Worm (Caenorhabditis elegans): Measurements from ENCODE around the gene T28A8.3.

Gene T28A8.3

ce11 chrIII:13462965-13463783 is 42.6 kb upstream of the T28A8.3 start, which contains the start of gene ant-1.1 (continued):
- peak; percentile 62 for TF ChIP-seq tbx-2 (tag; optimal IDR thresholded peaks at IDR 0.05)
- TF ChIP-seq fkh-10 (GFP tag; optimal IDR thresholded peaks at IDR 0.05): peak; percentile 5
- TF ChIP-seq nhr-25 (tag; optimal IDR thresholded peaks at IDR 0.05): peak; percentile 98
- peak; percentile 32 for TF ChIP-seq ztf-4 (tag; optimal IDR thresholded peaks at IDR 0.05)
- peak; percentile 92 for TF ChIP-seq nhr-23 (tag; optimal IDR thresholded peaks at IDR 0.05)
- TF ChIP-seq nhr-67 (tag; optimal IDR thresholded peaks at IDR 0.05): no peak
- TF ChIP-seq daf-12 (tag; optimal IDR thresholded peaks at IDR 0.05): no peak
- TF ChIP-seq elt-1 (tag; optimal IDR thresholded peaks at IDR 0.05): peak; percentile 63
- peak; percentile 65 for TF ChIP-seq snpc-4 (tag; optimal IDR thresholded peaks at IDR 0.05)
- TF ChIP-seq ztf-11 (tag; optimal IDR thresholded peaks at IDR 0.05): no peak
- TF ChIP-seq sea-2 (GFP tag; optimal IDR thresholded peaks at IDR 0.05): no peak
- TF ChIP-seq elt-3 (tag; optimal IDR thresholded peaks at IDR 0.05): peak in 1 of 3 experiments; percentile 51
- TF ChIP-seq egl-27 (tag; optimal IDR thresholded peaks at IDR 0.05): peak; percentile 78
- peak; percentile 31 for TF ChIP-seq aly-2 (tag; optimal IDR thresholded peaks at IDR 0.05)
- peak; percentile 41 for TF ChIP-seq unc-62 (GFP tag; optimal IDR thresholded peaks at IDR 0.05)
- TF ChIP-seq egl-5 (tag; optimal IDR thresholded peaks at IDR 0.05): no peak
- peak; percentile 65 for TF ChIP-seq fos-1 (tag; optimal IDR thresholded peaks at IDR 0.05)
- peak; percentile 59 for TF ChIP-seq nhr-11 (tag; optimal IDR thresholded peaks at IDR 0.05)
- TF ChIP-seq nhr-237 (tag; optimal IDR thresholded peaks at IDR 0.05): no peak

ce11 chrIII:13464493-13465362 is 41.1 kb upstream of the T28A8.3 start, which contains the start of gene kel-3:
TSS of gene kel-3 (plus strand) at chrIII:13464820.
- TF ChIP-seq ceh-28 (tag; optimal IDR thresholded peaks at IDR 0.05): peak; percentile 89
- TF ChIP-seq unc-62 (GFP tag; optimal IDR thresholded peaks at IDR 0.05): peak; percentile 61
- no peak for TF ChIP-seq elt-1 (tag; optimal IDR thresholded peaks at IDR 0.05)
- TF ChIP-seq snpc-4 (tag; optimal IDR thresholded peaks at IDR 0.05): peak; percentile 7
- TF ChIP-seq lin-15B (tag; optimal IDR thresholded peaks at IDR 0.05): peak; percentile 34
- TF ChIP-seq ceh-16 (tag; optimal IDR thresholded peaks at IDR 0.05): no peak
- no peak for TF ChIP-seq egl-27 (tag; optimal IDR thresholded peaks at IDR 0.05)
- peak; percentile 70 for TF ChIP-seq nfya-1 (tag; optimal IDR thresholded peaks at IDR 0.05; ENCODE audit: insufficient read depth)
- TF ChIP-seq hmg-11 (tag; optimal IDR thresholded peaks at IDR 0.05): peak; percentile 32
- TF ChIP-seq tbx-2 (tag; optimal IDR thresholded peaks at IDR 0.05): peak; percentile 53
- TF ChIP-seq fos-1 (tag; optimal IDR thresholded peaks at IDR 0.05): peak; percentile 37
- TF ChIP-seq skn-1 (tag; optimal IDR thresholded peaks at IDR 0.05): no peak
- peak; percentile 47 for TF ChIP-seq lin-39 (tag; optimal IDR thresholded peaks at IDR 0.05)
- peak; percentile 96 for TF ChIP-seq elt-2 (tag; optimal IDR thresholded peaks at IDR 0.05)
- no peak for TF ChIP-seq nhr-237 (tag; optimal IDR thresholded peaks at IDR 0.05)
- TF ChIP-seq ama-1 (optimal IDR thresholded peaks at IDR 0.05): peak; percentile 99
- no peak for TF ChIP-seq unc-39 (tag; optimal IDR thresholded peaks at IDR 0.05)
- no peak for TF ChIP-seq nhr-67 (tag; optimal IDR thresholded peaks at IDR 0.05)
- TF ChIP-seq nhr-76 (tag; optimal IDR thresholded peaks at IDR 0.05): peak; percentile 55
- no peak for TF ChIP-seq eor-1 (tag; optimal IDR thresholded peaks at IDR 0.05)
- peak; percentile 33 for TF ChIP-seq ceh-82 (tag; optimal IDR thresholded peaks at IDR 0.05)
- no peak for TF ChIP-seq fkh-2 (tag; optimal IDR thresholded peaks at IDR 0.05)
- TF ChIP-seq nhr-12 (tag; optimal IDR thresholded peaks at IDR 0.05): no peak
- TF ChIP-seq daf-12 (tag; optimal IDR thresholded peaks at IDR 0.05): no peak
- TF ChIP-seq ZK546.5 (tag; optimal IDR thresholded peaks at IDR 0.05): peak; percentile 50
- TF ChIP-seq ceh-9 (tag; optimal IDR thresholded peaks at IDR 0.05): no peak
- TF ChIP-seq R02D3.7 (tag; optimal IDR thresholded peaks at IDR 0.05): peak; percentile 26
- no peak for TF ChIP-seq egl-5 (tag; optimal IDR thresholded peaks at IDR 0.05)
- TF ChIP-seq ztf-11 (tag; optimal IDR thresholded peaks at IDR 0.05): no peak
- TF ChIP-seq ztf-4 (tag; optimal IDR thresholded peaks at IDR 0.05): no peak
- peak; percentile 37 for TF ChIP-seq nhr-25 (tag; optimal IDR thresholded peaks at IDR 0.05)
- peak; percentile 63 for TF ChIP-seq nhr-77 (tag; optimal IDR thresholded peaks at IDR 0.05)
- TF ChIP-seq nhr-11 (tag; optimal IDR thresholded peaks at IDR 0.05): peak; percentile 54
- TF ChIP-seq mml-1 (tag; optimal IDR thresholded peaks at IDR 0.05): no peak
- TF ChIP-seq nhr-23 (tag; optimal IDR thresholded peaks at IDR 0.05): peak; percentile 77
- TF ChIP-seq jun-1 (tag; optimal IDR thresholded peaks at IDR 0.05): peak; percentile 85
- TF ChIP-seq fkh-10 (GFP tag; optimal IDR thresholded peaks at IDR 0.05): no peak
- peak; percentile 85 for TF ChIP-seq aly-2 (tag; optimal IDR thresholded peaks at IDR 0.05)
- TF ChIP-seq pqm-1 (tag; optimal IDR thresholded peaks at IDR 0.05): peak; percentile 96
- no peak for TF ChIP-seq sea-2 (GFP tag; optimal IDR thresholded peaks at IDR 0.05)
- no peak for TF ChIP-seq mdl-1 (tag; optimal IDR thresholded peaks at IDR 0.05)
- peak; percentile 75 for TF ChIP-seq lsy-12 (tag; optimal IDR thresholded peaks at IDR 0.05)
- no peak for TF ChIP-seq nhr-28 (tag; optimal IDR thresholded peaks at IDR 0.05)
- peak; percentile 85 for TF ChIP-seq pha-4 (tag; optimal IDR thresholded peaks at IDR 0.05)
- TF ChIP-seq zag-1 (tag; optimal IDR thresholded peaks at IDR 0.05): no peak
